Fruit fly (Drosophila melanogaster) whole organism, embryonic: Measurements from ENCODE around the gene Gnf1.

ENCODE experiments used
- Aef1 ChIP-seq: fragments of 200-800 bp; sonication (Bioruptor generic); IDR thresholded peaks from 3 replicates; pipeline ENCODE4 v1.3.6; 2022; ENCODE audit warnings: missing biosample characterization, missing genetic modification characterization
- Awh ChIP-seq: fragments of 200-800 bp; sonication (Bioruptor generic); IDR thresholded peaks from 2 replicates; pipeline ENCODE4, ENCODE4 v1.3.6; 2022; ENCODE audit warnings: missing biosample characterization, missing genetic modification characterization
- Bteb2 ChIP-seq: fragments of 200-800 bp; sonication (Bioruptor generic); optimal IDR thresholded peaks from 2 replicates; lab custom pipeline; 2016; ENCODE audit warnings: missing biosample characterization, missing genetic modification characterization
- CG10274 ChIP-seq: fragments of 200-800 bp; sonication (Bioruptor generic); optimal IDR thresholded peaks from 3 replicates; lab custom pipeline; 2017; ENCODE audit warnings: missing biosample characterization, mild to moderate bottlenecking, missing genetic modification characterization
- CG10321 ChIP-seq: fragments of 200-800 bp; sonication (Bioruptor generic); IDR thresholded peaks from 2 replicates; pipeline ENCODE4 v1.3.6; 2022; ENCODE audit warnings: missing biosample characterization, missing genetic modification characterization
- CG11696 ChIP-seq: fragments of 200-800 bp; sonication (Bioruptor generic); IDR thresholded peaks from 2 replicates; pipeline ENCODE4 v1.3.6; 2022; ENCODE audit warnings: missing biosample characterization, missing genetic modification characterization
- CG12155 ChIP-seq: fragments of 200-800 bp; sonication (Bioruptor generic); optimal IDR thresholded peaks from 3 replicates; lab custom pipeline; 2016; ENCODE audit warnings: missing biosample characterization, missing genetic modification characterization
- CG13296 ChIP-seq: fragments of 200-800 bp; sonication (Bioruptor generic); optimal IDR thresholded peaks from 3 replicates; lab custom pipeline; 2018; ENCODE audit warnings: missing biosample characterization, mild to moderate bottlenecking, missing genetic modification characterization
- CG13624 ChIP-seq: fragments of 200-800 bp; sonication (Bioruptor generic); optimal IDR thresholded peaks from 2 replicates; lab custom pipeline; 2016; ENCODE audit warnings: missing biosample characterization, missing genetic modification characterization
- CG14050 ChIP-seq: fragments of 200-800 bp; sonication (Bioruptor generic); IDR thresholded peaks from 3 replicates; pipeline ENCODE4 v1.3.6; 2022; ENCODE audit warnings: missing biosample characterization, missing genetic modification characterization
- CG14860 ChIP-seq: fragments of 200-800 bp; sonication (Bioruptor generic); IDR thresholded peaks from 3 replicates; pipeline ENCODE4 v1.3.6; 2022; ENCODE audit warnings: missing biosample characterization, missing genetic modification characterization; ENCODE audit not compliant: partially characterized antibody
- CG1602 ChIP-seq: fragments of 200-800 bp; sonication (Bioruptor generic); optimal IDR thresholded peaks from 3 replicates; lab custom pipeline; 2016; ENCODE audit warnings: missing biosample characterization, missing genetic modification characterization
- CG16863 ChIP-seq: fragments of 200-800 bp; sonication (Bioruptor generic); optimal IDR thresholded peaks from 3 replicates; lab custom pipeline; 2016; ENCODE audit warnings: missing biosample characterization, missing genetic modification characterization
- CG2120 ChIP-seq: fragments of 200-800 bp; sonication (Bioruptor generic); optimal IDR thresholded peaks from 3 replicates; lab custom pipeline; 2016; ENCODE audit warnings: missing biosample characterization, missing genetic modification characterization
- CG2889 ChIP-seq: fragments of 200-800 bp; sonication (Bioruptor generic); IDR thresholded peaks from 3 replicates; pipeline ENCODE4 v1.3.6; 2022; ENCODE audit warnings: missing biosample characterization, missing genetic modification characterization
- CG3281 ChIP-seq: fragments of 200-800 bp; sonication (Bioruptor generic); optimal IDR thresholded peaks from 3 replicates; lab custom pipeline; 2017; ENCODE audit warnings: missing biosample characterization, mild to moderate bottlenecking, missing genetic modification characterization
- CG3838 ChIP-seq: fragments of 200-800 bp; sonication (Bioruptor generic); optimal IDR thresholded peaks from 3 replicates; lab custom pipeline; 2016; ENCODE audit warnings: missing biosample characterization, missing genetic modification characterization
- CG6689 ChIP-seq: fragments of 200-800 bp; sonication (Bioruptor generic); IDR thresholded peaks from 2 replicates; pipeline ENCODE4 v1.3.6; 2022; ENCODE audit warnings: missing biosample characterization, missing genetic modification characterization
- CG7745 ChIP-seq: fragments of 200-800 bp; sonication (Bioruptor generic); optimal IDR thresholded peaks from 2 replicates; lab custom pipeline; 2018; ENCODE audit warnings: missing biosample characterization, mild to moderate bottlenecking, missing genetic modification characterization, moderate library complexity
- Doc3 ChIP-seq: fragments of 200-800 bp; sonication (Bioruptor generic); IDR thresholded peaks from 3 replicates; pipeline ENCODE4 v1.3.6; 2022; ENCODE audit warnings: missing biosample characterization, missing genetic modification characterization; ENCODE audit not compliant: partially characterized antibody
- Drgx ChIP-seq: fragments of 200-800 bp; sonication (Bioruptor generic); IDR thresholded peaks from 2 replicates; pipeline ENCODE4 v1.3.6; 2022; ENCODE audit warnings: missing biosample characterization, missing genetic modification characterization
- Ets65A ChIP-seq: fragments of 200-800 bp; sonication (Bioruptor generic); peaks from one replicate; lab custom pipeline; 2016; ENCODE audit warnings: missing biosample characterization, missing genetic modification characterization
- Gsc ChIP-seq: fragments of 200-800 bp; sonication (Bioruptor generic); IDR thresholded peaks from 2 replicates; pipeline ENCODE4 v1.3.6; 2022; ENCODE audit warnings: missing biosample characterization, missing genetic modification characterization
- Hey ChIP-seq: fragments of 200-800 bp; sonication (Bioruptor generic); optimal IDR thresholded peaks from 3 replicates; lab custom pipeline; 2018; ENCODE audit warnings: missing biosample characterization, mild to moderate bottlenecking, missing genetic modification characterization
- Hr78 ChIP-seq, 2 experiments: fragments of 200-800 bp in 1 of 2; fragments of >200 bp in 1 of 2; sonication (Bioruptor generic) in 1 of 2; optimal IDR thresholded peaks; 2 replicates each; lab custom pipeline; 2017 to 2019; ENCODE audit warnings: missing biosample characterization in 2 of 2, missing genetic modification characterization in 2 of 2, mild to moderate bottlenecking in 1 of 2, moderate library complexity in 1 of 2
- MESR4 ChIP-seq: fragments of 200-800 bp; sonication (Bioruptor generic); optimal IDR thresholded peaks from 2 replicates; lab custom pipeline; 2018; ENCODE audit warnings: missing biosample characterization, mild to moderate bottlenecking, missing genetic modification characterization, moderate library complexity
- Nf-YA ChIP-seq: fragments of 200-800 bp; sonication (Bioruptor generic); IDR thresholded peaks from 2 replicates; pipeline ENCODE4 v1.3.6; 2022; ENCODE audit warnings: missing biosample characterization, missing genetic modification characterization
- Ptx1 ChIP-seq: fragments of 200-800 bp; sonication (Bioruptor generic); IDR thresholded peaks from 2 replicates; pipeline ENCODE4 v1.3.6; 2022; ENCODE audit warnings: missing biosample characterization, missing genetic modification characterization
- Side ChIP-seq: fragments of 200-800 bp; sonication (Bioruptor generic); optimal IDR thresholded peaks from 2 replicates; lab custom pipeline; 2016; ENCODE audit warnings: missing biosample characterization, missing genetic modification characterization
- Taf1 ChIP-seq: fragments of 200-800 bp; sonication (Bioruptor generic); IDR thresholded peaks from 2 replicates; pipeline ENCODE4 v1.3.6; 2022; ENCODE audit warnings: missing biosample characterization, missing genetic modification characterization
- abd-A ChIP-seq: fragments of 200-800 bp; sonication (Bioruptor generic); optimal IDR thresholded peaks from 3 replicates; lab custom pipeline; 2019; ENCODE audit warnings: missing biosample characterization, mild to moderate bottlenecking, missing genetic modification characterization, moderate library complexity
- cas ChIP-seq: fragments of 200-800 bp; sonication (Bioruptor generic); IDR thresholded peaks from 2 replicates; pipeline ENCODE4 v1.3.6; 2022; ENCODE audit warnings: missing biosample characterization, missing genetic modification characterization
- crol ChIP-seq: fragments of 200-800 bp; sonication (Bioruptor generic); IDR thresholded peaks from 2 replicates; pipeline ENCODE4 v1.3.6; 2022; ENCODE audit warnings: missing biosample characterization, missing genetic modification characterization
- dysf ChIP-seq: fragments of 200-800 bp; sonication (Bioruptor generic); IDR thresholded peaks from 3 replicates; pipeline ENCODE4 v1.3.6; 2022; ENCODE audit warnings: missing biosample characterization, missing genetic modification characterization
- exex ChIP-seq: fragments of 200-800 bp; sonication (Bioruptor generic); optimal IDR thresholded peaks from 4 replicates; lab custom pipeline; 2018; ENCODE audit warnings: missing biosample characterization, mild to moderate bottlenecking, missing genetic modification characterization, moderate library complexity
- grau ChIP-seq: fragments of 200-800 bp; optimal IDR thresholded peaks from 3 replicates; lab custom pipeline; 2019; ENCODE audit warnings: missing biosample characterization, mild to moderate bottlenecking, missing genetic modification characterization, moderate library complexity
- gro ChIP-seq: fragments of 200-800 bp; sonication (Bioruptor generic); optimal IDR thresholded peaks from 2 replicates; lab custom pipeline; 2016; ENCODE audit warnings: missing biosample characterization, missing genetic modification characterization
- gsb-n ChIP-seq: fragments of 200-800 bp; sonication (Bioruptor generic); optimal IDR thresholded peaks from 3 replicates; lab custom pipeline; 2018; ENCODE audit warnings: missing biosample characterization, mild to moderate bottlenecking, missing genetic modification characterization
- kah ChIP-seq: fragments of 200-800 bp; sonication (Bioruptor generic); optimal IDR thresholded peaks from 2 replicates; lab custom pipeline; 2018; ENCODE audit warnings: missing biosample characterization, mild to moderate bottlenecking, missing genetic modification characterization
- mirr ChIP-seq: fragments of 200-800 bp; sonication (Bioruptor generic); optimal IDR thresholded peaks from 3 replicates; lab custom pipeline; 2018; ENCODE audit warnings: missing biosample characterization, mild to moderate bottlenecking, missing genetic modification characterization
- oc ChIP-seq: fragments of 200-800 bp; sonication (Bioruptor generic); optimal IDR thresholded peaks from 2 replicates; lab custom pipeline; 2018; ENCODE audit warnings: missing biosample characterization, mild to moderate bottlenecking, missing genetic modification characterization, moderate library complexity
- pum ChIP-seq: fragments of 200-800 bp; sonication (Bioruptor generic); optimal IDR thresholded peaks from 2 replicates; lab custom pipeline; 2016; ENCODE audit warnings: missing biosample characterization, missing genetic modification characterization
- rib ChIP-seq: fragments of 200-800 bp; sonication (Bioruptor generic); IDR thresholded peaks from 2 replicates; pipeline ENCODE4 v1.3.6; 2022; ENCODE audit warnings: missing biosample characterization, missing genetic modification characterization
- run ChIP-seq: fragments of 200-800 bp; sonication (Bioruptor generic); optimal IDR thresholded peaks from 3 replicates; lab custom pipeline; 2018; ENCODE audit warnings: missing biosample characterization, mild to moderate bottlenecking, missing genetic modification characterization
- sens-2 ChIP-seq: fragments of 200-800 bp; sonication (Bioruptor generic); IDR thresholded peaks from 2 replicates; pipeline ENCODE4 v1.3.6; 2022; ENCODE audit warnings: missing biosample characterization, missing genetic modification characterization
- seq ChIP-seq: fragments of 200-800 bp; sonication (Bioruptor generic); IDR thresholded peaks from 2 replicates; pipeline ENCODE4 v1.3.6; 2022; ENCODE audit warnings: missing biosample characterization, missing genetic modification characterization
- tll ChIP-seq, 2 experiments: fragments of 200-800 bp in 1 of 2; fragments of >200 bp in 1 of 2; sonication (Bioruptor generic) in 1 of 2; optimal IDR thresholded peaks; 2 replicates each; lab custom pipeline; 2017 to 2019; ENCODE audit warnings: missing biosample characterization in 2 of 2, missing genetic modification characterization in 2 of 2, mild to moderate bottlenecking in 1 of 2, moderate library complexity in 1 of 2
- ttk ChIP-seq: fragments of 200-800 bp; sonication (Bioruptor generic); IDR thresholded peaks from 2 replicates; pipeline ENCODE4 v2.1.2; 2022; ENCODE audit warnings: missing biosample characterization, missing genetic modification characterization
- tx ChIP-seq: fragments of 200-800 bp; sonication (Bioruptor generic); optimal IDR thresholded peaks from 2 replicates; lab custom pipeline; 2016; ENCODE audit warnings: missing biosample characterization, missing genetic modification characterization
- vvl ChIP-seq: fragments of 200-800 bp; sonication (Bioruptor generic); IDR thresholded peaks from 2 replicates; pipeline ENCODE4 v1.3.6; 2022; ENCODE audit warnings: missing biosample characterization, missing genetic modification characterization
- zen2 ChIP-seq: fragments of 200-800 bp; sonication (Bioruptor generic); IDR thresholded peaks from 3 replicates; pipeline ENCODE4 v1.3.6; 2022; ENCODE audit warnings: missing biosample characterization, missing genetic modification characterization; ENCODE audit not compliant: partially characterized antibody

The Gnf1 gene

DNA sequence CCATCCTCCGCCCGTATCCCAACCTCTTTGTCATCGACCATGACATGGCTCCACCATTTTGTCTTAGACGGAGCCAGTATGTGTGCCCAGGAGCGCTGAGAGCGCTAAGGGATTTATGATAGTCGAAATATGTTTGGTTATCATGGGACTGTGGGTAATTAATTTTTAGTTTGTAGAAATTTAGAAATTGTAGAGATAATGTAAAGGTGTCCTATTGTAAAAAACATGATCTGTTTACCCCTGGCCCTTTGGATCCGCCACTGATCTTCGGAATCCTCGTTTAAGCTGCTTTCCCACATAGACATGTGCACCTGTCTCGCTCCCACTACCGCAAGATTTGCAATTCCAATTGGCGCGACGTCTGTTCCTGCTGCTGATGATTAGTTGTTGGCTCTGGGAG, 4.6 kb upstream of the Gnf1 start:
- TF ChIP-seq rib (no peak), CG11696 (GFP tag; lab: Robert Waterston, UW) (no peak), Ets65A (peak; percentile 36), Nf-YA (GFP tag; lab: Robert Waterston, UW) (no peak), CG12155 (no peak), CG6689 (GFP tag; lab: Robert Waterston, UW) (no peak), Drgx (peak; percentile 23; the same call in 1 of the 2 replicates)

DNA sequence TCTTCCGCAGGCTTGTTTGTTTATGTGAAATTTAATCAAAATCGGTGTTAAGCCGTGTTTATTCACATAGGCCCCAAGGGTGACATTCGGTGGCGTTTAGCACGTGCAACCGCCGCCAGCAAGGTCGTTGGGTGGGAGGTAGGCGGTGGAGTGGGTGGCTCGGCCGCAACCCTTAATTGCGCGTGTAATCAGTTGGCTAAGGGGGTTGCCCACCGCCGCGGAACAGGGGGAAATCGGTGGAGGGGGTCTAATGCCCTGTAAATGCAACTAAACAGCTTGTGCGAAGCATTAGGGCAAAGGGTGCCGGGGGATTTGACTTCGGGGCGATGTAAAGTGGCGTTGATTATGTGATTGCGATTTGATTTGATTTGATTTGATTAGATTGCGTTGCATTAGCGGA, 2.9 kb upstream of the Gnf1 start:
- TF ChIP-seq CG3838 (GFP tag; lab: Kevin White, UChicago): no peak
- no peak for TF ChIP-seq Aef1 (GFP tag; lab: Robert Waterston, UW)
- no peak for TF ChIP-seq Gsc (GFP tag; lab: Robert Waterston, UW)
- no peak for TF ChIP-seq CG16863 (GFP tag; lab: Kevin White, UChicago)
- TF ChIP-seq exex (tag; lab: Kevin White, UChicago): peak; percentile 21
- TF ChIP-seq cas (GFP tag; lab: Robert Waterston, UW): no peak
- TF ChIP-seq CG14050 (GFP tag; lab: Robert Waterston, UW): no peak
- TF ChIP-seq Awh (GFP tag; lab: Robert Waterston, UW): peak; percentile 61; the same call in 1 of the 2 replicates
- TF ChIP-seq Hey: peak; percentile 92
- no peak for TF ChIP-seq gro (GFP tag; lab: Kevin White, UChicago)
- no peak for TF ChIP-seq tx (GFP tag; lab: Kevin White, UChicago)
- TF ChIP-seq kah (GFP tag; lab: Kevin White, UChicago): no peak
- no peak for TF ChIP-seq CG13296 (GFP tag; lab: Kevin White, UChicago)
- TF ChIP-seq Hr78 (GFP tag; optimal IDR thresholded peaks at IDR 0.05; lab: Kevin White, UChicago): no peak
- TF ChIP-seq mirr (GFP tag; lab: Kevin White, UChicago): peak; percentile 3
- TF ChIP-seq oc (tag; lab: Kevin White, UChicago): peak; percentile 77
- TF ChIP-seq Side (GFP tag; lab: Kevin White, UChicago): no peak
- TF ChIP-seq CG13624 (GFP tag; lab: Kevin White, UChicago): no peak
- TF ChIP-seq Taf1 (GFP tag; lab: Robert Waterston, UW): no peak
- no peak for TF ChIP-seq CG2120
- no peak for TF ChIP-seq zen2
- no peak for TF ChIP-seq vvl
- TF ChIP-seq Ptx1: no peak
- no peak for TF ChIP-seq CG10274 (GFP tag; lab: Kevin White, UChicago)
- TF ChIP-seq CG14860 (GFP tag; lab: Robert Waterston, UW): no peak
- peak; percentile 40 for TF ChIP-seq run (tag; lab: Kevin White, UChicago)
- TF ChIP-seq pum (GFP tag; lab: Kevin White, UChicago): no peak
- no peak for TF ChIP-seq CG10321 (GFP tag; lab: Robert Waterston, UW)
- no peak for TF ChIP-seq dysf (GFP tag; lab: Robert Waterston, UW)
- TF ChIP-seq abd-A: peak; percentile 72
- TF ChIP-seq MESR4 (GFP tag; lab: Kevin White, UChicago): no peak
- TF ChIP-seq CG3281: no peak
- TF ChIP-seq CG1602 (GFP tag; lab: Kevin White, UChicago): no peak
- no peak for TF ChIP-seq CG2889 (GFP tag; lab: Robert Waterston, UW)
- peak; percentile 27; the same call in 1 of the 2 replicates for TF ChIP-seq sens-2 (GFP tag; lab: Robert Waterston, UW)
- TF ChIP-seq Bteb2 (GFP tag; lab: Kevin White, UChicago): no peak
- no peak for TF ChIP-seq Drgx
- TF ChIP-seq tll (GFP tag; optimal IDR thresholded peaks at IDR 0.05; lab: Kevin White, UChicago): peak in 1 of 2 experiments; percentile 16
- peak; percentile 55; the same call in 1 of the 2 replicates for TF ChIP-seq seq (GFP tag; lab: Robert Waterston, UW)
- TF ChIP-seq CG7745: no peak
- peak; percentile 89 for TF ChIP-seq crol (GFP tag; lab: Robert Waterston, UW)
- no peak for TF ChIP-seq Doc3 (GFP tag; lab: Robert Waterston, UW)
- TF ChIP-seq grau: no peak
- TF ChIP-seq ttk (GFP tag; lab: Robert Waterston, UW): peak; percentile 38; the same call in 1 of the 2 replicates
- no peak for TF ChIP-seq rib
- peak; percentile 17 for TF ChIP-seq gsb-n (tag; lab: Kevin White, UChicago)
